Fruit fly (Drosophila melanogaster): ENCODE data around the gene CG7024.
A peak's percentile ranks its signal among the peaks of the same experiment; 100 is the strongest.

Gene CG7024

DNA sequence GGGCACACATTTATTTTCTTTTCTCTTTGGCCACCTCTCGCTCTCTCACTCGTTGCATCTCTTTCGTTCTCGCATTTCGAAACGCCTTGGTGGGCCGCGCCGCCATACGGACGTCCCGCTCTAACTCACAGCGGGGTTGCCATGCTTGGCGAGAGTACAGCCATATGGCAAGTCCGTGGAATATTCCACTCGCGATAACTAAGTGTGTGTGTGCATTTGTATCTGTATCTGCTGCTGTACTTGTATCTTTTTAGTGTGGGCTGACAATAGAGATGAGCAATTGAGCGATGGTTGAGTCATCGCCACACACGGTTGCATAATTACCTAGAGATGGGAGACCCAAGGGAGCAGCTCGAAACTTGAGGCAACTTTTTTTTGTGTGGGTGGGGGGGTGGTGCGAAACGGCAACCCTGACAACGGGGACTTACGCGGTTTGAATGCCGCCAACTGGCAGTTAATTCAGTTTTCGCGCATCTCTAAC, 20.6 kb upstream of the CG7024 start (continued):
- TF ChIP-seq Rx (GFP tag; IDR thresholded peaks at IDR 0.05) (peak; percentile 79), CHES-1-like (GFP tag; optimal IDR thresholded peaks at IDR 0.05) (peak; percentile 91), CG1024 (GFP tag; IDR thresholded peaks at IDR 0.05) (peak; percentile 67), CG17361 (GFP tag; IDR thresholded peaks at IDR 0.05) (peak; percentile 74), CG7556 (GFP tag; optimal IDR thresholded peaks at IDR 0.05) (peak; percentile 65), grau (tag; optimal IDR thresholded peaks at IDR 0.05) (peak; percentile 80), nerfin-2 (GFP tag; IDR thresholded peaks at IDR 0.05; ENCODE audit: partially characterized antibody) (peak; percentile 64), CG10565 (GFP tag; optimal IDR thresholded peaks at IDR 0.05) (no peak), sima (GFP tag; optimal IDR thresholded peaks at IDR 0.05) (no peak), CG9609 (GFP tag; optimal IDR thresholded peaks at IDR 0.05) (peak; percentile 81), Dad (GFP tag; optimal IDR thresholded peaks at IDR 0.05) (peak; percentile 84), jumu (GFP tag; optimal IDR thresholded peaks at IDR 0.05) (peak; percentile 87), cg (GFP tag; optimal IDR thresholded peaks at IDR 0.05) (peak; percentile 98), abd-A (tag; optimal IDR thresholded peaks at IDR 0.05) (peak; percentile 97), Camta (GFP tag; optimal IDR thresholded peaks at IDR 0.05) (peak; percentile 69), pfk (GFP tag; optimal IDR thresholded peaks at IDR 0.05) (peak; percentile 16), Drgx (GFP tag; IDR thresholded peaks at IDR 0.05) (peak; percentile 79), Bgb (GFP tag; IDR thresholded peaks at IDR 0.05; ENCODE audit: partially characterized antibody) (peak; percentile 90), CG32767 (GFP tag; IDR thresholded peaks at IDR 0.05) (peak; percentile 92), dimm (GFP tag; IDR thresholded peaks at IDR 0.05) (peak; percentile 46; the same call in 1 of the 2 replicates), Nf-YB (GFP tag; optimal IDR thresholded peaks at IDR 0.05) (peak; percentile 79), Dek (tag; optimal IDR thresholded peaks at IDR 0.05) (peak; percentile 76), Sox102F (GFP tag; optimal IDR thresholded peaks at IDR 0.05) (peak; percentile 74), trh (GFP tag; optimal IDR thresholded peaks at IDR 0.05) (peak; percentile 29), CrebB (tag; optimal IDR thresholded peaks at IDR 0.05) (peak; percentile 79), ase (GFP tag; IDR thresholded peaks at IDR 0.05) (peak; percentile 81), CG33557 (GFP tag; optimal IDR thresholded peaks at IDR 0.05) (no peak), E2f2 (GFP tag; IDR thresholded peaks at IDR 0.05) (peak; percentile 73), Hey (tag; optimal IDR thresholded peaks at IDR 0.05) (peak; percentile 59), HmgZ (tag; optimal IDR thresholded peaks at IDR 0.05) (peak; percentile 88), CG6765 (GFP tag; optimal IDR thresholded peaks at IDR 0.05) (peak; percentile 50), CG6791 (GFP tag; IDR thresholded peaks at IDR 0.05; ENCODE audit: partially characterized antibody) (peak; percentile 84), Atf-2 (GFP tag; optimal IDR thresholded peaks at IDR 0.05) (peak; percentile 49), bcd (GFP tag; optimal IDR thresholded peaks at IDR 0.05) (peak; percentile 76), CG12942 (GFP tag; optimal IDR thresholded peaks at IDR 0.05) (peak; percentile 79), CG34376 (GFP tag; optimal IDR thresholded peaks at IDR 0.05) (peak; percentile 93), CG13287 (GFP tag; IDR thresholded peaks at IDR 0.05; ENCODE audit: partially characterized antibody) (peak; percentile 85), tx (GFP tag; optimal IDR thresholded peaks at IDR 0.05) (peak; percentile 79), usp (GFP tag; optimal IDR thresholded peaks at IDR 0.05) (no peak), CG10274 (GFP tag; optimal IDR thresholded peaks at IDR 0.05) (peak; percentile 65), her (GFP tag; optimal IDR thresholded peaks at IDR 0.05) (peak; percentile 86), CG1832 (GFP tag; optimal IDR thresholded peaks at IDR 0.05) (peak; percentile 98), CG14860 (GFP tag; IDR thresholded peaks at IDR 0.05; ENCODE audit: partially characterized antibody) (peak; percentile 65), CG3726 (GFP tag; IDR thresholded peaks at IDR 0.05) (peak; percentile 73; the same call in 2 of the 3 replicates), pum (GFP tag; optimal IDR thresholded peaks at IDR 0.05) (peak; percentile 83), bsh (GFP tag; optimal IDR thresholded peaks at IDR 0.05) (peak in 1 of 2 experiments; percentile 62), Vsx1 (GFP tag; optimal IDR thresholded peaks at IDR 0.05) (peak; percentile 40), Blimp-1 (GFP tag; optimal IDR thresholded peaks at IDR 0.05) (peak; percentile 50), fu2 (GFP tag; optimal IDR thresholded peaks at IDR 0.05) (peak; percentile 88), unpg (GFP tag; optimal IDR thresholded peaks at IDR 0.05) (peak; percentile 77)

Measured in whole organism, embryonic.